Fruit fly (Drosophila melanogaster): ENCODE data around the gene CG5439.

The CG5439 gene

dm6 chr2L:13203437-13204137, 26.6 kb downstream of the CG5439 start, which contains the start of gene Pect (continued):
- TF ChIP-seq sug (tag; optimal IDR thresholded peaks at IDR 0.05) = peak; percentile 29
- TF ChIP-seq CG42726 (GFP tag; IDR thresholded peaks at IDR 0.05; ENCODE audit: partially characterized antibody) = no peak
- peak; percentile 19 for TF ChIP-seq CG18476 (GFP tag; optimal IDR thresholded peaks at IDR 0.05)
- peak; percentile 54; the same call in 1 of the 2 replicates for TF ChIP-seq E2f1 (GFP tag; IDR thresholded peaks at IDR 0.05)
- TF ChIP-seq Rfx (GFP tag; IDR thresholded peaks at IDR 0.05) = peak; percentile 27; the same call in 1 of the 2 replicates
- TF ChIP-seq ci (GFP tag; IDR thresholded peaks at IDR 0.05) = peak; percentile 9; the same call in 1 of the 3 replicates
- no peak for TF ChIP-seq CG31388 (GFP tag; optimal IDR thresholded peaks at IDR 0.05)
- peak; percentile 49 for TF ChIP-seq CG12299 (tag; optimal IDR thresholded peaks at IDR 0.05)
- TF ChIP-seq row (GFP tag; IDR thresholded peaks at IDR 0.05) = peak; percentile 81
- TF ChIP-seq tgo (GFP tag; IDR thresholded peaks at IDR 0.05) = peak; percentile 37; the same call in 2 of the 3 replicates
- TF ChIP-seq CG15514 (GFP tag; optimal IDR thresholded peaks at IDR 0.05) = peak; percentile 98
- TF ChIP-seq CG4617 (GFP tag; optimal IDR thresholded peaks at IDR 0.05; ENCODE audit: borderline replicate concordance) = no peak
- TF ChIP-seq sd (tag; optimal IDR thresholded peaks at IDR 0.05) = no peak
- TF ChIP-seq hkb (optimal IDR thresholded peaks at IDR 0.05) = no peak
- TF ChIP-seq hkb (GFP tag; IDR thresholded peaks at IDR 0.05) = 0 out of 2 replicates have a peak, but pooled peaks have one; percentile 52
- peak; percentile 58 for TF ChIP-seq CoRest (tag; optimal IDR thresholded peaks at IDR 0.05)
- peak; percentile 32; the same call in 1 of the 3 replicates for TF ChIP-seq CG34224 (GFP tag; IDR thresholded peaks at IDR 0.05; ENCODE audit: partially characterized antibody)
- peak; percentile 6 for TF ChIP-seq Myb (GFP tag; optimal IDR thresholded peaks at IDR 0.05)
- TF ChIP-seq Scr (GFP tag; IDR thresholded peaks at IDR 0.05; ENCODE audit: partially characterized antibody) = peak; percentile 63
- peak; percentile 53 for TF ChIP-seq CG16813 (GFP tag; IDR thresholded peaks at IDR 0.05; ENCODE audit: partially characterized antibody)
- peak; percentile 8 for TF ChIP-seq CG12155 (GFP tag; optimal IDR thresholded peaks at IDR 0.05)
- no peak for TF ChIP-seq D19A (tag; optimal IDR thresholded peaks at IDR 0.05)
- no peak for TF ChIP-seq bowl (GFP tag; IDR thresholded peaks at IDR 0.05)
- no peak for TF ChIP-seq mld (GFP tag; IDR thresholded peaks at IDR 0.05; ENCODE audit: partially characterized antibody)
- peak; percentile 30 for TF ChIP-seq caup (GFP tag; optimal IDR thresholded peaks at IDR 0.05; ENCODE audit: severe bottlenecking)
- peak; percentile 52 for TF ChIP-seq CG13775 (GFP tag; optimal IDR thresholded peaks at IDR 0.05)
- peak; percentile 98 for TF ChIP-seq ewg (GFP tag; optimal IDR thresholded peaks at IDR 0.05)
- 0 out of 3 replicates have a peak, but pooled peaks have one; percentile 2 for TF ChIP-seq dysf (GFP tag; IDR thresholded peaks at IDR 0.05)
- TF ChIP-seq Dp (GFP tag; optimal IDR thresholded peaks at IDR 0.05) = peak; percentile 10
- TF ChIP-seq Stat92E (GFP tag; optimal IDR thresholded peaks at IDR 0.05) = peak in 1 of 3 experiments; percentile 41
- peak; percentile 46 for TF ChIP-seq Ssrp (tag; optimal IDR thresholded peaks at IDR 0.05)
- TF ChIP-seq Adf1 (GFP tag; IDR thresholded peaks at IDR 0.05) = peak; percentile 29
- peak; percentile 57 for TF ChIP-seq cwo (GFP tag; optimal IDR thresholded peaks at IDR 0.05)
- TF ChIP-seq mirr (GFP tag; optimal IDR thresholded peaks at IDR 0.05) = peak; percentile 49
- no peak for TF ChIP-seq corto (GFP tag; optimal IDR thresholded peaks at IDR 0.05)
- TF ChIP-seq Doc3 (GFP tag; IDR thresholded peaks at IDR 0.05; ENCODE audit: partially characterized antibody) = 0 out of 3 replicates have a peak, but pooled peaks have one; percentile 36
- TF ChIP-seq Sin3A (optimal IDR thresholded peaks at IDR 0.05) = peak; percentile 19
- peak; percentile 19; the same call in 1 of the 2 replicates for TF ChIP-seq stc (GFP tag; IDR thresholded peaks at IDR 0.05)
- TF ChIP-seq dmrt11E (tag; optimal IDR thresholded peaks at IDR 0.05) = peak; percentile 37
- TF ChIP-seq CG6813 (GFP tag; optimal IDR thresholded peaks at IDR 0.05) = no peak
- TF ChIP-seq schlank (tag; optimal IDR thresholded peaks at IDR 0.05) = peak; percentile 16
- peak; percentile 56; the same call in 1 of the 2 replicates for TF ChIP-seq GATAe (GFP tag; conservative IDR thresholded peaks at IDR 0.05)
- no peak for TF ChIP-seq CG11723 (GFP tag; optimal IDR thresholded peaks at IDR 0.05)
- peak; percentile 12 for TF ChIP-seq fd96Cb (tag; optimal IDR thresholded peaks at IDR 0.05)
- TF ChIP-seq ato (GFP tag; IDR thresholded peaks at IDR 0.05; ENCODE audit: partially characterized antibody) = peak; percentile 28; the same call in 1 of the 2 replicates
- TF ChIP-seq CG8478 (optimal IDR thresholded peaks at IDR 0.05) = no peak
- TF ChIP-seq CG13894 (tag; optimal IDR thresholded peaks at IDR 0.05) = peak; percentile 79
